Fruit fly (Drosophila melanogaster) whole organism, embryonic: ENCODE data around the gene Mvl.

Source experiments
- CG3995 ChIP-seq: fragments of 200-800 bp; sonication (Bioruptor generic); optimal IDR thresholded peaks from 3 replicates; lab custom pipeline; 2016; ENCODE audit warnings: missing biosample characterization, missing genetic modification characterization
- GATAe ChIP-seq: fragments of 200-800 bp; sonication (Bioruptor generic); conservative IDR thresholded peaks from 2 replicates; pipeline ENCODE4 v1.3.6; 2022; ENCODE audit warnings: missing biosample characterization, missing genetic modification characterization
- gce ChIP-seq: fragments of 200-800 bp; sonication (Bioruptor generic); IDR thresholded peaks from 3 replicates; pipeline ENCODE4 v1.3.6; 2022; ENCODE audit warnings: missing biosample characterization, missing genetic modification characterization

DNA sequence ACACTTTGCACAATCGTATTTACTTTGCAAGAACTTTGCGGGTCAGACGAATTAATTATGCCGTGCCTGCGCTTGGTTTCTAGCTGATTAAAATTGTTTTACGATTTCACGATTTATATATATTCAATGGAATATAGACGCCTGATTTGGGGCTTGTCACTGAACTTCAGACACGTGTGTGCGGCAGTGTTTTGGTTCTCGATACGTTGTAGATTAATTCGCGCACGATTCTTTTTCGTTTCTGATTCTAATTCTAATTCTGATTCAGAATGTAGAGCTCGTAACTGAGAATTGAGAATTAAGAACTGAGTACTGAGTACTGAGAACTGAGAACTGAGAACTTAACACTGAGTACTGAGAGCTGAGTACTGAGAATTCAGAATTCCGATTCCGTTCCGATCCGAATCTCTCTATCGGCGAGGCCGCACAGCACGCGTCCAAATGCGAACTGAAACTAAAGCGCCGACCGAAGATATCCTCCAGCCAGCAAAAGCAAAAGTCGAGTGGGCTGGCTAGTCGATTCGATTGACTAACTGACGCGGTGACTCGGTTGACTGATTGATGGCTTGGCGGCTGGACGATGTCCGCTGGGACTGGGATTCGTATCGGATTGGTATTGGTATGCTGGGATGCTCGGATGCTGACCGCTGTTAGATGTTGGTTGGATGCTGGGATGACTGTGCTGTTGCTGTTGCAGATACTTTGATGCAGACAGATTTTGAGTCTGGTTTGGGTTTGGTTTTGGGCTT, 37.7 kb downstream of the Mvl start:
- TF ChIP-seq gce (GFP tag; lab: Robert Waterston, UW) (no peak), GATAe (GFP tag; lab: Robert Waterston, UW) (no peak), CG3995 (GFP tag; lab: Kevin White, UChicago) (no peak)
